Worm (Caenorhabditis elegans) whole organism, mixed stage, embryonic: Measurements from ENCODE around the gene svh-1.

ENCODE experiments used
- bed-3 ChIP-seq: fragments of 200-800 bp; sonication (Bioruptor generic); optimal IDR thresholded peaks from 3 replicates; lab custom pipeline; 2018; ENCODE audit warnings: mild to moderate bottlenecking, missing genetic modification characterization, moderate library complexity, missing compliant biosample characterization
- blmp-1 ChIP-seq: fragments of 150-350 bp; optimal IDR thresholded peaks from 2 replicates; lab custom pipeline; 2014; ENCODE audit warnings: missing biosample characterization, missing genetic modification characterization
- ceh-39 ChIP-seq: fragments of 150-350 bp; optimal IDR thresholded peaks from 2 replicates; lab custom pipeline; 2014; ENCODE audit warnings: missing biosample characterization, missing genetic modification characterization
- ceh-43 ChIP-seq: fragments of 200-800 bp; sonication (Bioruptor generic); optimal IDR thresholded peaks from 2 replicates; lab custom pipeline; 2018; ENCODE audit warnings: mild to moderate bottlenecking, missing genetic modification characterization, moderate library complexity, missing compliant biosample characterization
- ceh-83 ChIP-seq: fragments of 200-800 bp; sonication (Bioruptor generic); optimal IDR thresholded peaks from 2 replicates; lab custom pipeline; 2018; ENCODE audit warnings: mild to moderate bottlenecking, missing genetic modification characterization, missing compliant biosample characterization
- ces-1 ChIP-seq: fragments of 150-350 bp; optimal IDR thresholded peaks from 2 replicates; lab custom pipeline; 2014; ENCODE audit warnings: missing biosample characterization, missing genetic modification reagents, missing genetic modification characterization
- cnd-1 ChIP-seq: fragments of 200-800 bp; sonication (Bioruptor generic); optimal IDR thresholded peaks from 2 replicates; lab custom pipeline; 2018; ENCODE audit warnings: mild to moderate bottlenecking, missing genetic modification characterization, missing compliant biosample characterization
- drap-1 ChIP-seq: fragments of 200-800 bp; sonication (Bioruptor generic); optimal IDR thresholded peaks from 3 replicates; lab custom pipeline; 2018; ENCODE audit warnings: mild to moderate bottlenecking, missing genetic modification characterization, missing compliant biosample characterization
- elt-1 ChIP-seq: sonication (generic microtip); optimal IDR thresholded peaks from 2 replicates; lab custom pipeline; 2017; ENCODE audit warnings: missing genetic modification characterization, mild to moderate bottlenecking, missing compliant biosample characterization, antibody characterized with exemption, moderate library complexity, borderline replicate concordance; ENCODE audit not compliant: insufficient read depth
- elt-3 ChIP-seq: fragments of 150-350 bp; optimal IDR thresholded peaks from 2 replicates; lab custom pipeline; 2014; ENCODE audit warnings: missing biosample characterization, missing genetic modification characterization
- flh-1 ChIP-seq: fragments of 200-800 bp; sonication (Bioruptor generic); optimal IDR thresholded peaks from 2 replicates; lab custom pipeline; 2018; ENCODE audit warnings: mild to moderate bottlenecking, missing genetic modification characterization, moderate library complexity, missing compliant biosample characterization
- ham-2 ChIP-seq: fragments of 200-800 bp; sonication (Bioruptor generic); optimal IDR thresholded peaks from 2 replicates; lab custom pipeline; 2018; ENCODE audit warnings: mild to moderate bottlenecking, missing genetic modification characterization, missing compliant biosample characterization
- lin-13 ChIP-seq: fragments of 150-350 bp; optimal IDR thresholded peaks from 2 replicates; lab custom pipeline; 2014; ENCODE audit warnings: missing biosample characterization, missing genetic modification characterization
- lin-32 ChIP-seq: fragments of 200-800 bp; sonication (Bioruptor generic); optimal IDR thresholded peaks from 2 replicates; lab custom pipeline; 2018; ENCODE audit warnings: mild to moderate bottlenecking, missing genetic modification characterization, missing compliant biosample characterization
- lsy-2 ChIP-seq: fragments of 150-350 bp; optimal IDR thresholded peaks from 2 replicates; lab custom pipeline; 2014; ENCODE audit warnings: missing biosample characterization, missing genetic modification characterization
- mab-5 ChIP-seq: fragments of 150-350 bp; optimal IDR thresholded peaks from 2 replicates; lab custom pipeline; 2014; ENCODE audit warnings: missing biosample characterization, missing genetic modification characterization
- mep-1 ChIP-seq: fragments of 150-350 bp; optimal IDR thresholded peaks from 2 replicates; lab custom pipeline; 2017; ENCODE audit warnings: missing biosample characterization, missing genetic modification reagents, missing genetic modification characterization, inconsistent platforms
- mls-2 ChIP-seq: sonication (generic microtip); optimal IDR thresholded peaks from 2 replicates; lab custom pipeline; 2016; ENCODE audit warnings: mild to moderate bottlenecking, missing genetic modification characterization, moderate library complexity, missing compliant biosample characterization
- nhr-12 ChIP-seq: fragments of 150-350 bp; optimal IDR thresholded peaks from 2 replicates; lab custom pipeline; 2014; ENCODE audit warnings: missing biosample characterization, missing genetic modification characterization
- nhr-2 ChIP-seq: fragments of 150-350 bp; optimal IDR thresholded peaks from 2 replicates; lab custom pipeline; 2014; ENCODE audit warnings: missing biosample characterization, missing genetic modification characterization
- nhr-237 ChIP-seq: fragments of 150-350 bp; optimal IDR thresholded peaks from 2 replicates; lab custom pipeline; 2014; ENCODE audit warnings: missing biosample characterization, missing genetic modification characterization
- nhr-28 ChIP-seq: fragments of 150-350 bp; optimal IDR thresholded peaks from 2 replicates; lab custom pipeline; 2014; ENCODE audit warnings: missing biosample characterization, missing genetic modification characterization
- nhr-76 ChIP-seq: sonication (generic microtip); optimal IDR thresholded peaks from 2 replicates; lab custom pipeline; 2017; ENCODE audit warnings: missing biosample characterization, missing genetic modification characterization
- pha-4 ChIP-seq: fragments of 150-350 bp; optimal IDR thresholded peaks from 2 replicates; lab custom pipeline; 2018; ENCODE audit warnings: missing biosample characterization, missing genetic modification reagents, missing genetic modification characterization
- sem-2 ChIP-seq: fragments of 200-800 bp; sonication (Bioruptor generic); optimal IDR thresholded peaks from 2 replicates; lab custom pipeline; 2018; ENCODE audit warnings: mild to moderate bottlenecking, missing genetic modification characterization, missing compliant biosample characterization
- sptf-1 ChIP-seq: sonication (generic microtip); optimal IDR thresholded peaks from 2 replicates; lab custom pipeline; 2017; ENCODE audit warnings: mild to moderate bottlenecking, missing genetic modification characterization, moderate library complexity, missing compliant biosample characterization
- tbx-8 ChIP-seq: fragments of 200-800 bp; sonication (Bioruptor generic); optimal IDR thresholded peaks from 2 replicates; lab custom pipeline; 2018; ENCODE audit warnings: mild to moderate bottlenecking, missing genetic modification characterization, moderate library complexity, missing compliant biosample characterization
- unc-120 ChIP-seq: sonication (generic microtip); optimal IDR thresholded peaks from 2 replicates; lab custom pipeline; 2017; ENCODE audit warnings: missing genetic modification characterization, missing compliant biosample characterization; ENCODE audit not compliant: poor library complexity, severe bottlenecking
- unc-39 ChIP-seq: fragments of 150-350 bp; optimal IDR thresholded peaks from 2 replicates; lab custom pipeline; 2014; ENCODE audit warnings: missing biosample characterization, missing genetic modification characterization
- unc-62 ChIP-seq: fragments of 150-350 bp; optimal IDR thresholded peaks from 2 replicates; lab custom pipeline; 2014; ENCODE audit warnings: missing biosample characterization, missing genetic modification reagents, missing genetic modification characterization
- ztf-11 ChIP-seq: fragments of 150-350 bp; optimal IDR thresholded peaks from 2 replicates; lab custom pipeline; 2014; ENCODE audit warnings: missing biosample characterization, missing genetic modification characterization

svh-1 gene

DNA sequence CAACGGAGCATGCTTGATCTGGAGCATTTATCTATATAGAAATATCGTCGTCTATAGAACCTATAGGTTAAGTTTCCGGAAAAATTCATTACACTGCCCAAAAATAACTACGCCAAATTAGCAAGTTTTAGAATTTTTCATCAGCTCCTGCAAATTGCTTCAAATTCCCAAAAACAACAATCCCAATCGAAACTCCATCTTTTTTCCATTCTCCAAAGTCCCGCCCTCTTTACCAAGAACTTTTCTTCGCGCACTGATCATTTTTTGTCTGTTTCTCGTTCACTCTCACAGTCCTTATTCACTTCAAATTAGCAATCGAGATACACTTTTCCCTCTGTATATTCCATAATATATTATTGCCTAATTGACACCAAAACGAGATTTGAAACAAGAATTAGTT lies at the start of gene svh-1:
Gene svh-1 (plus strand): TSS at position 301 of the 400 bp plus-strand sequence.
- no peak for TF ChIP-seq elt-1 (tag; lab: Kevin White, UChicago)
- no peak for TF ChIP-seq tbx-8
- TF ChIP-seq unc-39 (tag; lab: Kevin White, UChicago): no peak
- no peak for TF ChIP-seq lsy-2 (tag; lab: Kevin White, UChicago)
- no peak for TF ChIP-seq mab-5 (tag; lab: Kevin White, UChicago)
- TF ChIP-seq unc-62 (GFP tag; lab: Kevin White, UChicago): no peak
- TF ChIP-seq nhr-237: no peak
- no peak for TF ChIP-seq nhr-76
- no peak for TF ChIP-seq blmp-1 (tag; lab: Kevin White, UChicago)
- no peak for TF ChIP-seq ceh-39 (tag; lab: Kevin White, UChicago)
- TF ChIP-seq ham-2: no peak
- TF ChIP-seq, all 35 proteins: peak for 0

DNA sequence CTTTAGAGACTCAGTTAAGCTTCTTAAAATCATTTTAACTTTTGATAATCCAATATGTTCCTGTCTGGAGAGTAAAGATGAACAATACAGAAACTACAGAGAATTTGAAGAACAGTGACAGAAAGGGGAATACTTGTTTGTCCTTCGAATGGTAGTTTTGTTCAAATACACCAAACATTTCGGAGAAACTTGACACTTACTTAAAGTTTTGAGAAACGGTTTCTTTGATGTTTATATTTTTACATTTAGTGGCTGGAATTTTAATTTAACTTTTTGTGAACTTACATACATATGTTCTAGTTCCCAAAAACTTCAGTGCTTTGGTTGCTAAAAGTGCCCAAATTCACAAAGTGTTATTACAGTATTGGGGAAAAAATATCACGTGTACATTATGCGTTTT lies 49.3 kb upstream of the svh-1 start, which contains the start of gene B0218.5:
Gene B0218.5 (minus strand): TSS at position 101 of the 400 bp plus-strand sequence.
- no peak for TF ChIP-seq ceh-43
- TF ChIP-seq pha-4 (tag; lab: Kevin White, UChicago): no peak
- no peak for TF ChIP-seq mep-1 (tag; lab: Kevin White, UChicago)
- TF ChIP-seq ces-1 (GFP tag; lab: Kevin White, UChicago): no peak
- TF ChIP-seq ceh-39 (tag; lab: Kevin White, UChicago): no peak
- TF ChIP-seq lin-32 (GFP tag; lab: Kevin White, UChicago): no peak
- no peak for TF ChIP-seq unc-62 (GFP tag; lab: Kevin White, UChicago)
- no peak for TF ChIP-seq nhr-237
- no peak for TF ChIP-seq elt-3 (tag; lab: Kevin White, UChicago)
- no peak for TF ChIP-seq sem-2 (GFP tag; lab: Kevin White, UChicago)
- no peak for TF ChIP-seq ztf-11
- TF ChIP-seq bed-3 (GFP tag; lab: Kevin White, UChicago): no peak
- no peak for TF ChIP-seq tbx-8

DNA sequence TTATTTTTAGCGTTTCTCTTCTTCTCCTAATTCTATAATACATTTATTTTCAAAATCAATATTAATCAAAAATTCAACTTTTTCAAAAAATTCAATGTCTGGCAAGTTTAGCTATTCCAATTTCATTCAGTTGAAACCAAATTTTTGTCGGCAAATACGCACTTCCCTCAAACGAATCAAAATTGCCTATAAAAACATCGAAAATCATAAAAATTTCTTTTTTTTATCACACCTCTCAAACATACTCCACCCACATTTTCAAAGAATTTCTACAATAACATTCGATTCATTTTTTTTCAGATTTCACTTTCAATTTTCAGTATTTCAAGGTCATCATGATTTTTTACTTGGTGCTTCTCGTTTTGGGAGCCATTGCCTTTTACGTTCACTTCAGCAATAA lies 47.3 kb upstream of the svh-1 start, which contains the start of gene faah-1:
Gene faah-1 (plus strand): TSS at position 301 of the 400 bp plus-strand sequence.
- TF ChIP-seq bed-3 (GFP tag; lab: Kevin White, UChicago) (no peak), ceh-43 (no peak), sptf-1 (no peak), elt-3 (tag; lab: Kevin White, UChicago) (no peak), blmp-1 (tag; lab: Kevin White, UChicago) (no peak), ceh-83 (GFP tag; lab: Kevin White, UChicago) (no peak)

DNA sequence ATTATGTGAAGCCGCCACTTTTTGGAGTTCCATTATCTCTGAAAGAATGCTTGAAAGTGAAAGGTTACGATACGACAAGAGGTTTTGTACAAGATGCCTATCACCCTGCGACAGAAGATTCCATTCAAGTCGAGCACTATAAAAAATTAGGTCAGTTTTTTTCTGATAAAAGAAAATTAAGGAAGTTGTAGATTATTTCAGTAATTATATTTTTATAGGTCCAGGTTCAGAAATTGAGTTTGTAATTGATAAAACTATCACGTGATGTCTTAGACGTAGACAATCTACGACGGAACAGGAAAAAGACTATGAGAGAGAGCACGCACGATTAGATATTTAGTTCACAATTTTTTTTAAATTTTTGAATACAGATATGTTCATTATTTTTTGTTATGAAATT lies 46.4 kb upstream of the svh-1 start:
- TF ChIP-seq sem-2 (GFP tag; lab: Kevin White, UChicago): no peak
- TF ChIP-seq lsy-2 (tag; lab: Kevin White, UChicago): no peak
- TF ChIP-seq unc-62 (GFP tag; lab: Kevin White, UChicago): no peak
- TF ChIP-seq drap-1 (GFP tag; lab: Kevin White, UChicago): no peak
- no peak for TF ChIP-seq nhr-2
- no peak for TF ChIP-seq nhr-28 (tag; lab: Kevin White, UChicago)
- no peak for TF ChIP-seq cnd-1 (tag; lab: Kevin White, UChicago)
- TF ChIP-seq unc-120 (tag; lab: Kevin White, UChicago): no peak

DNA sequence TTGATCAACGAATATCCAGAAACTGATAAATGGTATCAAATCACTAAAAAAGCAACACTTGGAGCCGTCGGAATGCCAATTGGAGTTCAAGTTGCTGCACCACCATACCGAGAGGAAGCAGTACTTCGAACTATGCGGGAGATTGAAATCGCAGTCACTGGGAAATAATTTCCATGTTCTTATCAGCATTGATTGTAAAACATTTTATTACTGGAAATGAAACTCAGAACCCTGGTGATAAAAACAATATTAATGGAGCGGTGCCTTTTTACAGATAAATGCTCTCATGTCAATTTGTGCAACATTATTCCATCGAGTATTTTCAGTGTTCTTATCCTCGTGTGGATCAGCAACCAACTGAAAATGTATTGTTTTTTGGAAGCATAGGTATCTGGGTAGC lies 44.6 kb upstream of the svh-1 start:
- TF ChIP-seq pha-4 (tag; lab: Kevin White, UChicago): no peak
- no peak for TF ChIP-seq mls-2 (tag; lab: Kevin White, UChicago)
- no peak for TF ChIP-seq drap-1 (GFP tag; lab: Kevin White, UChicago)
- no peak for TF ChIP-seq lin-32 (GFP tag; lab: Kevin White, UChicago)
- TF ChIP-seq flh-1 (GFP tag; lab: Kevin White, UChicago): no peak
- no peak for TF ChIP-seq mab-5 (tag; lab: Kevin White, UChicago)
- TF ChIP-seq lin-13 (tag; lab: Kevin White, UChicago): no peak
- no peak for TF ChIP-seq nhr-12
- no peak for TF ChIP-seq lsy-2 (tag; lab: Kevin White, UChicago)
- TF ChIP-seq blmp-1 (tag; lab: Kevin White, UChicago): no peak
- TF ChIP-seq nhr-237: no peak
- TF ChIP-seq ceh-83 (GFP tag; lab: Kevin White, UChicago): no peak
- no peak for TF ChIP-seq nhr-76
- TF ChIP-seq ham-2: no peak
- TF ChIP-seq, all 35 proteins: peak for 0
